Fruit fly (Drosophila melanogaster): ENCODE results near the gene CG10467.

- TF ChIP-seq insv (optimal IDR thresholded peaks at IDR 0.05) (no peak), psq (optimal IDR thresholded peaks at IDR 0.05) (no peak), h (optimal IDR thresholded peaks at IDR 0.05) (no peak)
These were observed 40.6 kb upstream of the CG10467 start, which contains the start of gene Lcp65Ag1 for dm6 chr3L:6135174-6135573.

Data from Kc167 (cell line).